Fruit fly (Drosophila melanogaster) whole organism, embryonic: ENCODE data around the gene Lcp65Ag2.

Source experiments
- Abd-B ChIP-seq: fragments of 200-800 bp; sonication (Bioruptor generic); optimal IDR thresholded peaks from 2 replicates; lab custom pipeline; 2018; ENCODE audit warnings: missing biosample characterization, mild to moderate bottlenecking, missing genetic modification characterization, moderate library complexity
- BtbVII ChIP-seq: fragments of 200-800 bp; sonication (Bioruptor generic); optimal IDR thresholded peaks from 3 replicates; lab custom pipeline; 2017; ENCODE audit warnings: missing biosample characterization, mild to moderate bottlenecking, missing genetic modification characterization
- C15 ChIP-seq: fragments of 200-800 bp; sonication (Bioruptor generic); IDR thresholded peaks from 3 replicates; pipeline ENCODE4 v1.3.6; 2022; ENCODE audit warnings: missing biosample characterization, missing genetic modification characterization
- CG10267 ChIP-seq: fragments of 200-800 bp; sonication (Bioruptor generic); optimal IDR thresholded peaks from 2 replicates; lab custom pipeline; 2018; ENCODE audit warnings: missing biosample characterization, mild to moderate bottlenecking, missing genetic modification characterization, moderate library complexity
- CG11085 ChIP-seq: fragments of 200-800 bp; sonication (Bioruptor generic); IDR thresholded peaks from 2 replicates; pipeline ENCODE4 v1.3.6; 2022; ENCODE audit warnings: missing biosample characterization, missing genetic modification characterization
- CG11696 ChIP-seq: fragments of 200-800 bp; sonication (Bioruptor generic); IDR thresholded peaks from 2 replicates; pipeline ENCODE4 v1.3.6; 2022; ENCODE audit warnings: missing biosample characterization, missing genetic modification characterization
- CG13123 ChIP-seq: fragments of 200-800 bp; sonication (Bioruptor generic); optimal IDR thresholded peaks from 2 replicates; lab custom pipeline; 2016; ENCODE audit warnings: missing biosample characterization, missing genetic modification characterization
- CG32772 ChIP-seq: fragments of 200-800 bp; sonication (Bioruptor generic); IDR thresholded peaks from 2 replicates; pipeline ENCODE4 v1.3.6; 2022; ENCODE audit warnings: missing biosample characterization, missing genetic modification characterization
- CG7271 ChIP-seq: fragments of 200-800 bp; sonication (Bioruptor generic); optimal IDR thresholded peaks from 2 replicates; lab custom pipeline; 2018; ENCODE audit warnings: missing biosample characterization, mild to moderate bottlenecking, missing genetic modification characterization, moderate library complexity
- CG7357 ChIP-seq: fragments of 200-800 bp; sonication (Bioruptor generic); IDR thresholded peaks from 3 replicates; pipeline ENCODE4 v1.3.6; 2022; ENCODE audit warnings: missing biosample characterization, missing genetic modification characterization
- CG7963 ChIP-seq: fragments of 200-800 bp; sonication (Bioruptor generic); IDR thresholded peaks from 3 replicates; pipeline ENCODE4 v1.3.6; 2022; ENCODE audit warnings: missing biosample characterization, missing genetic modification characterization; ENCODE audit not compliant: partially characterized antibody
- CG8290 ChIP-seq, 3 experiments: fragments of 200-800 bp; sonication (Bioruptor generic); optimal IDR thresholded peaks; 2 replicates each; lab custom pipeline; 2016 to 2019; ENCODE audit warnings: missing biosample characterization in 3 of 3, missing genetic modification characterization in 3 of 3, mild to moderate bottlenecking in 2 of 3, moderate library complexity in 1 of 3
- Dad ChIP-seq: fragments of 200-800 bp; sonication (Bioruptor generic); optimal IDR thresholded peaks from 3 replicates; lab custom pipeline; 2016; ENCODE audit warnings: missing biosample characterization, missing genetic modification characterization
- ERR ChIP-seq: fragments of 200-800 bp; sonication (Bioruptor generic); optimal IDR thresholded peaks from 2 replicates; lab custom pipeline; 2016; ENCODE audit warnings: missing biosample characterization, missing genetic modification characterization
- H2.0 ChIP-seq: fragments of 200-800 bp; sonication (Bioruptor generic); IDR thresholded peaks from 2 replicates; pipeline ENCODE4 v1.3.6; 2022; ENCODE audit warnings: missing biosample characterization, missing genetic modification characterization
- NC2β ChIP-seq: fragments of 200-800 bp; sonication (Bioruptor generic); optimal IDR thresholded peaks from 2 replicates; lab custom pipeline; 2016; ENCODE audit warnings: missing biosample characterization, missing genetic modification characterization
- NFAT ChIP-seq: fragments of 200-800 bp; sonication (Bioruptor generic); IDR thresholded peaks from 2 replicates; pipeline ENCODE4 v1.3.6; 2022; ENCODE audit warnings: missing biosample characterization, missing genetic modification characterization
- PHDP ChIP-seq: fragments of 200-800 bp; sonication (Bioruptor generic); optimal IDR thresholded peaks from 3 replicates; lab custom pipeline; 2018; ENCODE audit warnings: missing biosample characterization, mild to moderate bottlenecking, missing genetic modification characterization, moderate library complexity
- abd-A ChIP-seq: fragments of 200-800 bp; sonication (Bioruptor generic); optimal IDR thresholded peaks from 3 replicates; lab custom pipeline; 2019; ENCODE audit warnings: missing biosample characterization, mild to moderate bottlenecking, missing genetic modification characterization, moderate library complexity
- ara ChIP-seq: fragments of 200-800 bp; sonication (Bioruptor generic); IDR thresholded peaks from 2 replicates; pipeline ENCODE4 v1.3.6; 2022; ENCODE audit warnings: missing biosample characterization, missing genetic modification characterization
- chinmo ChIP-seq: fragments of 200-800 bp; sonication (Bioruptor generic); IDR thresholded peaks from 4 replicates; pipeline ENCODE4 v1.3.6; 2022; ENCODE audit warnings: missing biosample characterization, missing genetic modification characterization; ENCODE audit not compliant: partially characterized antibody
- hkb ChIP-seq, 2 experiments: fragments of 200-800 bp in 1 of 2; fragments of >200 bp in 1 of 2; sonication (Bioruptor generic) in 1 of 2; IDR thresholded peaks in 1 of 2; optimal IDR thresholded peaks in 1 of 2; 2 replicates each; pipeline versions ENCODE4 v1.3.6 to Lab custom; 2017 to 2022; ENCODE audit warnings: missing biosample characterization in 1 of 2, missing genetic modification characterization in 1 of 2
- ind ChIP-seq: fragments of 200-800 bp; sonication (Bioruptor generic); optimal IDR thresholded peaks from 3 replicates; lab custom pipeline; 2016; ENCODE audit warnings: missing biosample characterization, missing genetic modification characterization
- inv ChIP-seq: fragments of 200-800 bp; sonication (Bioruptor generic); IDR thresholded peaks from 2 replicates; pipeline ENCODE4 v1.3.6; 2022; ENCODE audit warnings: missing biosample characterization, missing genetic modification characterization; ENCODE audit not compliant: partially characterized antibody
- maf-S ChIP-seq: fragments of 200-800 bp; sonication (Bioruptor generic); optimal IDR thresholded peaks from 2 replicates; lab custom pipeline; 2016; ENCODE audit warnings: missing biosample characterization, missing genetic modification characterization
- nom ChIP-seq: fragments of 200-800 bp; sonication (Bioruptor generic); optimal IDR thresholded peaks from 2 replicates; lab custom pipeline; 2017; ENCODE audit warnings: missing biosample characterization, missing genetic modification characterization, mild to moderate bottlenecking, moderate library complexity, missing genetic modification reagents
- peb ChIP-seq: fragments of 200-800 bp; sonication (Bioruptor generic); IDR thresholded peaks from 2 replicates; pipeline ENCODE4 v1.3.6; 2022; ENCODE audit warnings: missing biosample characterization, missing genetic modification characterization
- rib ChIP-seq: fragments of 200-800 bp; sonication (Bioruptor generic); IDR thresholded peaks from 2 replicates; pipeline ENCODE4 v1.3.6; 2022; ENCODE audit warnings: missing biosample characterization, missing genetic modification characterization
- sd ChIP-seq: fragments of 200-800 bp; sonication (Bioruptor generic); optimal IDR thresholded peaks from 3 replicates; lab custom pipeline; 2018; ENCODE audit warnings: missing biosample characterization, mild to moderate bottlenecking, missing genetic modification characterization, moderate library complexity
- sens-2 ChIP-seq: fragments of 200-800 bp; sonication (Bioruptor generic); IDR thresholded peaks from 2 replicates; pipeline ENCODE4 v1.3.6; 2022; ENCODE audit warnings: missing biosample characterization, missing genetic modification characterization
- tap ChIP-seq: fragments of 200-800 bp; optimal IDR thresholded peaks from 3 replicates; lab custom pipeline; 2019; ENCODE audit warnings: missing biosample characterization, mild to moderate bottlenecking, missing genetic modification characterization, moderate library complexity
- vfl ChIP-seq: fragments of 200-800 bp; sonication (Bioruptor generic); optimal IDR thresholded peaks from 2 replicates; lab custom pipeline; 2016; ENCODE audit warnings: missing biosample characterization, missing genetic modification characterization
- vvl ChIP-seq: fragments of 200-800 bp; sonication (Bioruptor generic); IDR thresholded peaks from 2 replicates; pipeline ENCODE4 v1.3.6; 2022; ENCODE audit warnings: missing biosample characterization, missing genetic modification characterization
- wdn ChIP-seq: fragments of 200-800 bp; sonication (Bioruptor generic); IDR thresholded peaks from 2 replicates; pipeline ENCODE4 v1.3.6; 2022; ENCODE audit warnings: missing biosample characterization, missing genetic modification characterization

Lcp65Ag2 gene

dm6 chr3L:6139924-6140574 is 6.7 kb upstream of the Lcp65Ag2 start, which contains the start of gene Cpr65Av (continued):
- TF ChIP-seq C15 (GFP tag; lab: Robert Waterston, UW) (no peak), CG7271 (no peak), tap (peak; percentile 42), CG11696 (GFP tag; lab: Robert Waterston, UW) (no peak), CG8290 (GFP tag; optimal IDR thresholded peaks at IDR 0.05; lab: Kevin White, UChicago) (no peak), CG8290 (tag; optimal IDR thresholded peaks at IDR 0.05; lab: Kevin White, UChicago) (peak in 1 of 2 experiments; percentile 40), CG7963 (GFP tag; lab: Robert Waterston, UW) (no peak)

- TF ChIP-seq abd-A (tag; lab: Kevin White, UChicago) (peak; percentile 62), CG10267 (tag; lab: Kevin White, UChicago) (no peak), vvl (GFP tag; lab: Robert Waterston, UW) (peak; percentile 76), rib (peak; percentile 51; the same call in 1 of the 2 replicates), nom (GFP tag; lab: Kevin White, UChicago) (no peak), sd (tag; lab: Kevin White, UChicago) (peak; percentile 51), chinmo (GFP tag; lab: Robert Waterston, UW) (peak; percentile 79; the same call in 3 of the 4 replicates)
These were observed 5.2 kb upstream of the Lcp65Ag2 start for dm6 chr3L:6138586-6138985.

dm6 chr3L:6138018-6138417 is 4.6 kb upstream of the Lcp65Ag2 start, which contains the start of gene Lcp65Ae:
Lcp65Ae (minus strand) TSS chr3L:6138118.
- TF ChIP-seq NFAT (GFP tag; lab: Robert Waterston, UW), result no peak
- no peak for TF ChIP-seq vfl (GFP tag; lab: Kevin White, UChicago)
- no peak for TF ChIP-seq ara (GFP tag; lab: Robert Waterston, UW)
- no peak for TF ChIP-seq Dad (GFP tag; lab: Kevin White, UChicago)
- no peak for TF ChIP-seq hkb (optimal IDR thresholded peaks at IDR 0.05; lab: Kevin White, UChicago)
- no peak for TF ChIP-seq hkb (GFP tag; IDR thresholded peaks at IDR 0.05; lab: Robert Waterston, UW)
- TF ChIP-seq peb, result no peak
- no peak for TF ChIP-seq inv
- no peak for TF ChIP-seq sens-2 (GFP tag; lab: Robert Waterston, UW)
- no peak for TF ChIP-seq ERR (GFP tag; lab: Kevin White, UChicago)
- no peak for TF ChIP-seq NC2β (GFP tag; lab: Kevin White, UChicago)
- no peak for TF ChIP-seq wdn (GFP tag; lab: Robert Waterston, UW)
- TF ChIP-seq ind (GFP tag; lab: Kevin White, UChicago), result no peak

dm6 chr3L:6136691-6137090 is 3.3 kb upstream of the Lcp65Ag2 start, which contains the start of gene Lcp65Af:
Lcp65Af (minus strand) TSS chr3L:6136791.
- TF ChIP-seq CG11085, result no peak
- TF ChIP-seq BtbVII (GFP tag; lab: Kevin White, UChicago), result no peak
- no peak for TF ChIP-seq PHDP
- no peak for TF ChIP-seq H2.0
- no peak for TF ChIP-seq CG13123 (GFP tag; lab: Kevin White, UChicago)
- TF ChIP-seq, all 482 proteins: peak for 0

dm6 chr3L:6135174-6135573 is 1.8 kb upstream of the Lcp65Ag2 start, which contains the start of gene Lcp65Ag1:
Lcp65Ag1 (minus strand) TSS chr3L:6135274.
- TF ChIP-seq CG32772 (GFP tag; lab: Robert Waterston, UW), result no peak
- TF ChIP-seq CG7357 (GFP tag; lab: Robert Waterston, UW), result no peak
- TF ChIP-seq maf-S (GFP tag; lab: Kevin White, UChicago), result no peak
- TF ChIP-seq Abd-B (GFP tag; lab: Kevin White, UChicago), result no peak
